Fruit fly (Drosophila melanogaster) whole organism, embryonic: ENCODE results near the gene raptor.

Experiments
- Adf1 ChIP-seq: fragments of 200-800 bp; sonication (Bioruptor generic); IDR thresholded peaks from 2 replicates; pipeline ENCODE4 v1.3.6; 2022; ENCODE audit warnings: missing biosample characterization, missing genetic modification characterization
- Asciz ChIP-seq: fragments of 200-800 bp; sonication (Bioruptor generic); optimal IDR thresholded peaks from 2 replicates; lab custom pipeline; 2017; ENCODE audit warnings: missing biosample characterization, mild to moderate bottlenecking, missing genetic modification characterization, missing genetic modification reagents
- CG10565 ChIP-seq: fragments of 200-800 bp; sonication (Bioruptor generic); optimal IDR thresholded peaks from 3 replicates; lab custom pipeline; 2016; ENCODE audit warnings: missing biosample characterization, mild to moderate bottlenecking, missing genetic modification characterization
- CG11456 ChIP-seq: fragments of 200-800 bp; sonication (Bioruptor generic); IDR thresholded peaks from 3 replicates; pipeline ENCODE4 v1.3.6; 2022; ENCODE audit warnings: missing biosample characterization, missing genetic modification characterization
- CG11723 ChIP-seq: fragments of 200-800 bp; sonication (Bioruptor generic); optimal IDR thresholded peaks from 2 replicates; lab custom pipeline; 2017; ENCODE audit warnings: missing biosample characterization, mild to moderate bottlenecking, missing genetic modification characterization
- CG12942 ChIP-seq: fragments of 200-800 bp; sonication (Bioruptor generic); optimal IDR thresholded peaks from 3 replicates; lab custom pipeline; 2016; ENCODE audit warnings: missing biosample characterization, missing genetic modification characterization
- CG13424 ChIP-seq: fragments of 200-800 bp; sonication (Bioruptor generic); optimal IDR thresholded peaks from 2 replicates; lab custom pipeline; 2019; ENCODE audit warnings: missing biosample characterization, mild to moderate bottlenecking, missing genetic modification characterization, moderate library complexity
- CG15696 ChIP-seq: fragments of 200-800 bp; sonication (Bioruptor generic); optimal IDR thresholded peaks from 2 replicates; lab custom pipeline; 2019; ENCODE audit warnings: missing biosample characterization, mild to moderate bottlenecking, missing genetic modification characterization, moderate library complexity
- CG17829 ChIP-seq: fragments of 200-800 bp; optimal IDR thresholded peaks from 2 replicates; lab custom pipeline; 2019; ENCODE audit warnings: missing biosample characterization, mild to moderate bottlenecking, missing genetic modification characterization, moderate library complexity
- CG2199 ChIP-seq: fragments of 200-800 bp; sonication (Bioruptor generic); IDR thresholded peaks from 3 replicates; pipeline ENCODE4 v1.3.6; 2022; ENCODE audit warnings: missing biosample characterization, missing genetic modification characterization
- CG3995 ChIP-seq: fragments of 200-800 bp; sonication (Bioruptor generic); optimal IDR thresholded peaks from 3 replicates; lab custom pipeline; 2016; ENCODE audit warnings: missing biosample characterization, missing genetic modification characterization
- CG6791 ChIP-seq: fragments of 200-800 bp; sonication (Bioruptor generic); IDR thresholded peaks from 3 replicates; pipeline ENCODE4 v1.3.6; 2022; ENCODE audit warnings: missing biosample characterization, missing genetic modification characterization; ENCODE audit not compliant: partially characterized antibody
- CG7271 ChIP-seq: fragments of 200-800 bp; sonication (Bioruptor generic); optimal IDR thresholded peaks from 2 replicates; lab custom pipeline; 2018; ENCODE audit warnings: missing biosample characterization, mild to moderate bottlenecking, missing genetic modification characterization, moderate library complexity
- CG7987 ChIP-seq: fragments of 200-800 bp; sonication (Bioruptor generic); optimal IDR thresholded peaks from 2 replicates; lab custom pipeline; 2018; ENCODE audit warnings: missing biosample characterization, mild to moderate bottlenecking, missing genetic modification characterization, moderate library complexity
- CG8478 ChIP-seq: fragments of >200 bp; optimal IDR thresholded peaks from 2 replicates; lab custom pipeline; 2018
- CkIIα-i1 ChIP-seq: fragments of 200-800 bp; sonication (Bioruptor generic); IDR thresholded peaks from 2 replicates; pipeline ENCODE4 v1.3.6; 2022; ENCODE audit warnings: missing biosample characterization, missing genetic modification characterization
- Dll ChIP-seq: fragments of 200-800 bp; sonication (Bioruptor generic); IDR thresholded peaks from 4 replicates; pipeline ENCODE4 v1.3.6; 2022; ENCODE audit warnings: missing biosample characterization, missing genetic modification characterization; ENCODE audit not compliant: partially characterized antibody
- Eip74EF ChIP-seq, 2 experiments: fragments of 200-800 bp in 1 of 2; fragments of >200 bp in 1 of 2; sonication (Bioruptor generic) in 1 of 2; optimal IDR thresholded peaks; 2 replicates each; lab custom pipeline; 2017 to 2019; ENCODE audit warnings: missing biosample characterization in 2 of 2, missing genetic modification characterization in 2 of 2, mild to moderate bottlenecking in 1 of 2, moderate library complexity in 1 of 2
- Fer2 ChIP-seq: fragments of 200-800 bp; sonication (Bioruptor generic); optimal IDR thresholded peaks from 2 replicates; lab custom pipeline; 2018; ENCODE audit warnings: missing biosample characterization, mild to moderate bottlenecking, missing genetic modification characterization, moderate library complexity
- HmgD ChIP-seq: fragments of 200-800 bp; sonication (Bioruptor generic); optimal IDR thresholded peaks from 3 replicates; lab custom pipeline; 2016; ENCODE audit warnings: missing biosample characterization, missing genetic modification characterization
- MESR4 ChIP-seq: fragments of 200-800 bp; sonication (Bioruptor generic); optimal IDR thresholded peaks from 2 replicates; lab custom pipeline; 2018; ENCODE audit warnings: missing biosample characterization, mild to moderate bottlenecking, missing genetic modification characterization, moderate library complexity
- Myb ChIP-seq: fragments of 200-800 bp; sonication (Bioruptor generic); optimal IDR thresholded peaks from 2 replicates; lab custom pipeline; 2016; ENCODE audit warnings: missing biosample characterization, missing genetic modification characterization
- Rfx ChIP-seq: fragments of 200-800 bp; sonication (Bioruptor generic); IDR thresholded peaks from 2 replicates; pipeline ENCODE4 v1.3.6; 2022; ENCODE audit warnings: missing biosample characterization, missing genetic modification characterization
- Scr ChIP-seq: fragments of 200-800 bp; sonication (Bioruptor generic); IDR thresholded peaks from 2 replicates; pipeline ENCODE4 v1.3.6; 2022; ENCODE audit warnings: missing biosample characterization, missing genetic modification characterization; ENCODE audit not compliant: partially characterized antibody
- Sin3A ChIP-seq: fragments of >200 bp; optimal IDR thresholded peaks from 2 replicates; lab custom pipeline; 2018
- Sox100B ChIP-seq: fragments of 200-800 bp; sonication (Bioruptor generic); optimal IDR thresholded peaks from 3 replicates; lab custom pipeline; 2018; ENCODE audit warnings: missing biosample characterization, mild to moderate bottlenecking, missing genetic modification characterization
- Sry-δ ChIP-seq: fragments of 200-800 bp; sonication (Bioruptor generic); optimal IDR thresholded peaks from 2 replicates; lab custom pipeline; 2016; ENCODE audit warnings: missing biosample characterization, missing genetic modification characterization
- ac ChIP-seq: fragments of 200-800 bp; sonication (Bioruptor generic); optimal IDR thresholded peaks from 3 replicates; lab custom pipeline; 2017; ENCODE audit warnings: missing biosample characterization, mild to moderate bottlenecking, missing genetic modification characterization
- bcd ChIP-seq: fragments of 200-800 bp; sonication (Bioruptor generic); optimal IDR thresholded peaks from 2 replicates; lab custom pipeline; 2017; ENCODE audit warnings: missing biosample characterization, mild to moderate bottlenecking, missing genetic modification characterization
- bigmax ChIP-seq: fragments of 200-800 bp; sonication (Bioruptor generic); optimal IDR thresholded peaks from 2 replicates; lab custom pipeline; 2018; ENCODE audit warnings: missing biosample characterization, mild to moderate bottlenecking, missing genetic modification characterization
- btn ChIP-seq: fragments of 200-800 bp; sonication (Bioruptor generic); optimal IDR thresholded peaks from 2 replicates; lab custom pipeline; 2016; ENCODE audit warnings: missing biosample characterization, missing genetic modification characterization
- cg ChIP-seq: fragments of 200-800 bp; sonication (Bioruptor generic); optimal IDR thresholded peaks from 3 replicates; lab custom pipeline; 2019; ENCODE audit warnings: missing biosample characterization, mild to moderate bottlenecking, missing genetic modification characterization, moderate library complexity
- corto ChIP-seq: fragments of 200-800 bp; sonication (Bioruptor generic); optimal IDR thresholded peaks from 2 replicates; lab custom pipeline; 2016; ENCODE audit warnings: missing biosample characterization, mild to moderate bottlenecking, missing genetic modification characterization, moderate library complexity
- da ChIP-seq: fragments of 200-800 bp; sonication (Bioruptor generic); optimal IDR thresholded peaks from 2 replicates; lab custom pipeline; 2016; ENCODE audit warnings: missing biosample characterization, missing genetic modification characterization
- danr ChIP-seq: fragments of 200-800 bp; sonication (Bioruptor generic); IDR thresholded peaks from 2 replicates; pipeline ENCODE4 v1.3.6; 2022; ENCODE audit warnings: missing biosample characterization, missing genetic modification characterization
- emc ChIP-seq: fragments of 200-800 bp; sonication (Bioruptor generic); optimal IDR thresholded peaks from 2 replicates; lab custom pipeline; 2016; ENCODE audit warnings: missing biosample characterization, missing genetic modification characterization
- fu2 ChIP-seq: fragments of 200-800 bp; sonication (Bioruptor generic); optimal IDR thresholded peaks from 2 replicates; lab custom pipeline; 2016; ENCODE audit warnings: missing biosample characterization, missing genetic modification characterization
- gfzf ChIP-seq: fragments of 200-800 bp; sonication (Bioruptor generic); optimal IDR thresholded peaks from 2 replicates; lab custom pipeline; 2016; ENCODE audit warnings: missing biosample characterization, mild to moderate bottlenecking, missing genetic modification characterization, moderate library complexity
- grn ChIP-seq: fragments of 200-800 bp; sonication (Bioruptor generic); optimal IDR thresholded peaks from 3 replicates; lab custom pipeline; 2017; ENCODE audit warnings: missing biosample characterization, missing genetic modification characterization
- gsb ChIP-seq: fragments of 200-800 bp; sonication (Bioruptor generic); IDR thresholded peaks from 2 replicates; pipeline ENCODE4 v1.3.6; 2022; ENCODE audit warnings: missing biosample characterization, missing genetic modification characterization
- hbn ChIP-seq: fragments of 200-800 bp; sonication (Bioruptor generic); IDR thresholded peaks from 2 replicates; pipeline ENCODE4 v1.3.6; 2022; ENCODE audit warnings: missing biosample characterization, missing genetic modification characterization; ENCODE audit not compliant: partially characterized antibody
- klu ChIP-seq: fragments of 200-800 bp; sonication (Bioruptor generic); IDR thresholded peaks from 2 replicates; pipeline ENCODE4 v1.3.6; 2022; ENCODE audit warnings: missing biosample characterization, missing genetic modification characterization
- lab ChIP-seq: fragments of 200-800 bp; sonication (Bioruptor generic); optimal IDR thresholded peaks from 3 replicates; lab custom pipeline; 2017; ENCODE audit warnings: missing biosample characterization, missing genetic modification characterization, mild to moderate bottlenecking, moderate library complexity, missing genetic modification reagents
- onecut ChIP-seq: fragments of 200-800 bp; sonication (Bioruptor generic); IDR thresholded peaks from 2 replicates; pipeline ENCODE4 v1.3.6; 2022; ENCODE audit warnings: missing biosample characterization, missing genetic modification characterization
- p53 ChIP-seq: fragments of 200-800 bp; sonication (Bioruptor generic); optimal IDR thresholded peaks from 2 replicates; lab custom pipeline; 2016; ENCODE audit warnings: missing biosample characterization, missing genetic modification characterization
- pum ChIP-seq: fragments of 200-800 bp; sonication (Bioruptor generic); optimal IDR thresholded peaks from 2 replicates; lab custom pipeline; 2016; ENCODE audit warnings: missing biosample characterization, missing genetic modification characterization
- pzg ChIP-seq: fragments of 200-800 bp; sonication (Bioruptor generic); optimal IDR thresholded peaks from 3 replicates; lab custom pipeline; 2018; ENCODE audit warnings: missing biosample characterization, mild to moderate bottlenecking, missing genetic modification characterization, moderate library complexity
- ro ChIP-seq: fragments of 200-800 bp; sonication (Bioruptor generic); IDR thresholded peaks from 2 replicates; pipeline ENCODE4 v1.3.6; 2022; ENCODE audit warnings: missing biosample characterization, missing genetic modification characterization
- row ChIP-seq: fragments of 200-800 bp; sonication (Bioruptor generic); IDR thresholded peaks from 3 replicates; pipeline ENCODE4 v1.3.6; 2022; ENCODE audit warnings: missing biosample characterization, missing genetic modification characterization
- tap ChIP-seq: fragments of 200-800 bp; optimal IDR thresholded peaks from 3 replicates; lab custom pipeline; 2019; ENCODE audit warnings: missing biosample characterization, mild to moderate bottlenecking, missing genetic modification characterization, moderate library complexity
- twi ChIP-seq: fragments of 200-800 bp; optimal IDR thresholded peaks from 2 replicates; lab custom pipeline; 2019; ENCODE audit warnings: missing biosample characterization, mild to moderate bottlenecking, missing genetic modification characterization, moderate library complexity

The raptor gene

dm6 chrX:6097578-6097977 is 7.6 kb upstream of the raptor start (continued):
- TF ChIP-seq hbn (GFP tag; lab: Robert Waterston, UW) = no peak
- no peak for TF ChIP-seq Fer2
- peak; percentile 66 for TF ChIP-seq CG17829 (tag; lab: Kevin White, UChicago)
- peak; percentile 15 for TF ChIP-seq twi (tag; lab: Kevin White, UChicago)
- peak; percentile 91 for TF ChIP-seq row (GFP tag; lab: Robert Waterston, UW)
- TF ChIP-seq CG11456 (GFP tag; lab: Robert Waterston, UW) = peak; percentile 87
- peak; percentile 91 for TF ChIP-seq Rfx (GFP tag; lab: Robert Waterston, UW)
- peak; percentile 65 for TF ChIP-seq tap (tag; lab: Kevin White, UChicago)
- TF ChIP-seq CkIIα-i1 (GFP tag; lab: Robert Waterston, UW) = 0 out of 2 replicates have a peak, but pooled peaks have one; percentile 31
- TF ChIP-seq Sin3A = no peak
- TF ChIP-seq Asciz (GFP tag; lab: Kevin White, UChicago) = peak; percentile 69
- no peak for TF ChIP-seq bigmax (GFP tag; lab: Kevin White, UChicago)
- no peak for TF ChIP-seq CG8478 (lab: Kevin White, UChicago)
- peak; percentile 63 for TF ChIP-seq CG13424 (tag; lab: Kevin White, UChicago)
- TF ChIP-seq CG2199 (GFP tag; lab: Robert Waterston, UW) = peak; percentile 71; the same call in 1 of the 3 replicates
- TF ChIP-seq corto (GFP tag; lab: Kevin White, UChicago) = peak; percentile 11
- TF ChIP-seq cg = no peak
- TF ChIP-seq btn (GFP tag; lab: Kevin White, UChicago) = peak; percentile 77
- TF ChIP-seq fu2 = peak; percentile 35
- TF ChIP-seq Sry-δ = peak; percentile 37
- no peak for TF ChIP-seq gfzf (GFP tag; lab: Kevin White, UChicago)
- TF ChIP-seq danr = peak; percentile 80
- peak; percentile 59 for TF ChIP-seq CG12942 (GFP tag; lab: Kevin White, UChicago)
- TF ChIP-seq Sox100B (GFP tag; lab: Kevin White, UChicago) = peak; percentile 61
- TF ChIP-seq ac (GFP tag; lab: Kevin White, UChicago) = no peak
- TF ChIP-seq MESR4 (GFP tag; lab: Kevin White, UChicago) = no peak
- peak; percentile 9 for TF ChIP-seq emc (GFP tag; lab: Kevin White, UChicago)
- TF ChIP-seq pzg (GFP tag; lab: Kevin White, UChicago) = no peak
- no peak for TF ChIP-seq da
- TF ChIP-seq CG7271 (tag; lab: Kevin White, UChicago) = no peak
- TF ChIP-seq CG6791 (GFP tag; lab: Robert Waterston, UW) = no peak
- TF ChIP-seq CG15696 (tag; lab: Kevin White, UChicago) = no peak
- TF ChIP-seq lab (GFP tag; lab: Kevin White, UChicago) = peak; percentile 92
- TF ChIP-seq p53 (GFP tag; lab: Kevin White, UChicago) = peak; percentile 24
- 0 out of 4 replicates have a peak, but pooled peaks have one; percentile 24 for TF ChIP-seq Dll (GFP tag; lab: Robert Waterston, UW)
- TF ChIP-seq HmgD (GFP tag; lab: Kevin White, UChicago) = peak; percentile 47
- peak; percentile 80 for TF ChIP-seq pum
- peak; percentile 78 for TF ChIP-seq gsb (GFP tag; lab: Robert Waterston, UW)
- TF ChIP-seq Eip74EF (GFP tag; optimal IDR thresholded peaks at IDR 0.05; lab: Kevin White, UChicago) = no peak
- TF ChIP-seq CG3995 = no peak
- peak; percentile 84 for TF ChIP-seq bcd (GFP tag; lab: Kevin White, UChicago)
- TF ChIP-seq CG10565 (GFP tag; lab: Kevin White, UChicago) = peak; percentile 23
- peak; percentile 76 for TF ChIP-seq ro (GFP tag; lab: Robert Waterston, UW)
- peak; percentile 64 for TF ChIP-seq Myb
- TF ChIP-seq CG11723 (GFP tag; lab: Kevin White, UChicago) = peak; percentile 35
- peak; percentile 77 for TF ChIP-seq onecut (GFP tag; lab: Robert Waterston, UW)
- peak; percentile 54 for TF ChIP-seq grn (GFP tag; lab: Kevin White, UChicago)
- peak; percentile 31; the same call in 1 of the 2 replicates for TF ChIP-seq Scr (GFP tag; lab: Robert Waterston, UW)
- TF ChIP-seq klu (GFP tag; lab: Robert Waterston, UW) = peak; percentile 71
- TF ChIP-seq Adf1 = peak; percentile 53
- TF ChIP-seq CG7987 = peak; percentile 40
